Worm (Caenorhabditis elegans) whole organism, L1 larva: ENCODE measurements around the gene asp-1.
A peak's percentile ranks its signal among the peaks of the same experiment; 100 is the strongest.

Source experiments
- C04F5.9 ChIP-seq: sonication (generic microtip); optimal IDR thresholded peaks from 2 replicates; lab custom pipeline; 2016; ENCODE audit warnings: missing genetic modification characterization, missing compliant biosample characterization
- C16A3.4 ChIP-seq: fragments of 150-350 bp; optimal IDR thresholded peaks from 2 replicates; lab custom pipeline; 2014; ENCODE audit warnings: missing biosample characterization, missing genetic modification characterization
- F16B12.6 ChIP-seq: fragments of 150-350 bp; optimal IDR thresholded peaks from 2 replicates; lab custom pipeline; 2014; ENCODE audit warnings: missing biosample characterization, missing genetic modification characterization
- aha-1 ChIP-seq: fragments of 150-350 bp; optimal IDR thresholded peaks from 2 replicates; lab custom pipeline; 2014; ENCODE audit warnings: missing biosample characterization, missing genetic modification characterization
- aly-2 ChIP-seq: fragments of 150-350 bp; optimal IDR thresholded peaks from 2 replicates; lab custom pipeline; 2014; ENCODE audit warnings: missing biosample characterization, missing genetic modification characterization
- ama-1 ChIP-seq: fragments of 150-350 bp; optimal IDR thresholded peaks from 2 replicates; lab custom pipeline; 2014
- ceh-63 ChIP-seq: fragments of 200-800 bp; sonication (Bioruptor generic); optimal IDR thresholded peaks from 2 replicates; lab custom pipeline; 2018; ENCODE audit warnings: mild to moderate bottlenecking, missing genetic modification characterization, missing compliant biosample characterization
- ceh-8 ChIP-seq: fragments of 200-800 bp; sonication (Bioruptor generic); optimal IDR thresholded peaks from 2 replicates; lab custom pipeline; 2018; ENCODE audit warnings: mild to moderate bottlenecking, missing genetic modification characterization, moderate library complexity, missing compliant biosample characterization
- ceh-82 ChIP-seq, 3 experiments: fragments of 150-350 bp in 1 of 3; sonication (generic microtip) in 2 of 3; optimal IDR thresholded peaks; 2 replicates each; lab custom pipeline; 2014 to 2017; ENCODE audit warnings: missing biosample characterization in 3 of 3, missing genetic modification characterization in 3 of 3
- ceh-88 ChIP-seq: fragments of 200-800 bp; sonication (Bioruptor generic); IDR thresholded peaks from 2 replicates; pipeline ENCODE4 v1.3.6; 2022; ENCODE audit warnings: missing genetic modification characterization, missing compliant biosample characterization
- dpl-1 ChIP-seq, 3 experiments: fragments of 150-350 bp in 2 of 3; sonication (generic microtip) in 1 of 3; optimal IDR thresholded peaks; 2 replicates each; lab custom pipeline; 2014 to 2017; ENCODE audit warnings: missing biosample characterization in 3 of 3, missing genetic modification characterization in 3 of 3, missing genetic modification reagents in 3 of 3
- efl-1 ChIP-seq, 4 experiments: fragments of 150-350 bp; optimal IDR thresholded peaks in 3 of 4; peaks in 1 of 4; 1 replicate in 1 of 4; 2 replicates in 3 of 4; lab custom pipeline; 2014; ENCODE audit warnings: missing biosample characterization in 2 of 4, missing genetic modification characterization in 2 of 4, missing genetic modification reagents in 2 of 4
- egl-13 ChIP-seq: sonication (generic microtip); optimal IDR thresholded peaks from 2 replicates; lab custom pipeline; 2016; ENCODE audit warnings: missing genotype, missing genetic modification reagents, missing genetic modification characterization, missing compliant biosample characterization
- egl-27 ChIP-seq, 2 experiments: fragments of 150-350 bp in 1 of 2; sonication (generic microtip); optimal IDR thresholded peaks; 3 replicates each; lab custom pipeline; 2017 to 2018; ENCODE audit warnings: missing biosample characterization in 2 of 2, missing genetic modification characterization in 2 of 2, missing genetic modification reagents in 2 of 2
- fkh-10 ChIP-seq: sonication (generic microtip); optimal IDR thresholded peaks from 2 replicates; lab custom pipeline; 2017; ENCODE audit warnings: missing biosample characterization, missing genetic modification reagents, missing genetic modification characterization
- fkh-4 ChIP-seq: sonication (generic microtip); optimal IDR thresholded peaks from 2 replicates; lab custom pipeline; 2016; ENCODE audit warnings: missing compliant biosample characterization, missing genetic modification characterization, borderline replicate concordance
- fkh-8 ChIP-seq: sonication (generic microtip); optimal IDR thresholded peaks from 2 replicates; lab custom pipeline; 2016; ENCODE audit warnings: mild to moderate bottlenecking, missing genetic modification characterization, missing compliant biosample characterization
- grh-1 ChIP-seq: fragments of 200-800 bp; sonication (Bioruptor generic); IDR thresholded peaks from 2 replicates; pipeline ENCODE4 v1.3.6; 2022; ENCODE audit warnings: missing genetic modification reagents, missing genetic modification characterization, missing compliant biosample characterization
- hlh-17 ChIP-seq: fragments of 200-800 bp; sonication (Bioruptor generic); optimal IDR thresholded peaks from 2 replicates; lab custom pipeline; 2018; ENCODE audit warnings: missing genetic modification characterization, mild to moderate bottlenecking, missing compliant biosample characterization, moderate library complexity, borderline replicate concordance
- hpl-2 ChIP-seq: fragments of 150-350 bp; optimal IDR thresholded peaks from 2 replicates; lab custom pipeline; 2014; ENCODE audit warnings: missing biosample characterization, missing genetic modification reagents, missing genetic modification characterization
- isw-1 ChIP-seq: fragments of 200-800 bp; sonication (Bioruptor generic); IDR thresholded peaks from 2 replicates; pipeline ENCODE4 v1.3.6; 2022; ENCODE audit warnings: missing genetic modification characterization, missing compliant biosample characterization
- jun-1 ChIP-seq: fragments of 150-350 bp; optimal IDR thresholded peaks from 2 replicates; lab custom pipeline; 2014; ENCODE audit warnings: missing biosample characterization, missing genetic modification reagents, missing genetic modification characterization
- lin-14 ChIP-seq: fragments of 200-800 bp; sonication (Bioruptor generic); optimal IDR thresholded peaks from 2 replicates; lab custom pipeline; 2018; ENCODE audit warnings: mild to moderate bottlenecking, missing genetic modification characterization, moderate library complexity, missing compliant biosample characterization
- lin-15B ChIP-seq: fragments of 150-350 bp; sonication (generic microtip); optimal IDR thresholded peaks from 3 replicates; lab custom pipeline; 2014; ENCODE audit warnings: missing biosample characterization, missing genetic modification characterization
- lin-35 ChIP-seq, 2 experiments: fragments of 150-350 bp; optimal IDR thresholded peaks; 2 replicates each; lab custom pipeline; 2014; ENCODE audit warnings: missing biosample characterization in 2 of 2, missing genetic modification characterization in 2 of 2, missing genetic modification reagents in 2 of 2
- lir-3 ChIP-seq: sonication (generic microtip); optimal IDR thresholded peaks from 2 replicates; lab custom pipeline; 2016; ENCODE audit warnings: mild to moderate bottlenecking, missing genetic modification characterization, moderate library complexity, missing compliant biosample characterization; ENCODE audit not compliant: poor library complexity
- lsy-2 ChIP-seq, 2 experiments: fragments of 150-350 bp; optimal IDR thresholded peaks; 2 replicates each; lab custom pipeline; 2014; ENCODE audit warnings: missing biosample characterization in 2 of 2, missing genetic modification characterization in 2 of 2
- nhr-11 ChIP-seq: fragments of 150-350 bp; optimal IDR thresholded peaks from 2 replicates; lab custom pipeline; 2014; ENCODE audit warnings: missing biosample characterization, missing genetic modification characterization
- nhr-12 ChIP-seq: sonication (generic microtip); optimal IDR thresholded peaks from 2 replicates; lab custom pipeline; 2017; ENCODE audit warnings: missing biosample characterization, missing genetic modification characterization
- nhr-19 ChIP-seq: fragments of 200-800 bp; sonication (Bioruptor generic); conservative IDR thresholded peaks from 2 replicates; pipeline ENCODE4 v1.3.6; 2022; ENCODE audit warnings: missing genetic modification characterization, missing compliant biosample characterization
- nhr-20 ChIP-seq: sonication (generic microtip); optimal IDR thresholded peaks from 2 replicates; lab custom pipeline; 2016; ENCODE audit warnings: mild to moderate bottlenecking, missing genetic modification characterization, missing compliant biosample characterization
- nhr-237 ChIP-seq: fragments of 150-350 bp; optimal IDR thresholded peaks from 2 replicates; lab custom pipeline; 2014; ENCODE audit warnings: missing biosample characterization, missing genetic modification characterization
- nhr-28 ChIP-seq: fragments of 150-350 bp; optimal IDR thresholded peaks from 2 replicates; lab custom pipeline; 2014; ENCODE audit warnings: missing biosample characterization, missing genetic modification characterization
- nhr-47 ChIP-seq: sonication (generic microtip); optimal IDR thresholded peaks from 2 replicates; lab custom pipeline; 2016; ENCODE audit warnings: mild to moderate bottlenecking, missing genetic modification characterization, moderate library complexity, missing compliant biosample characterization
- nhr-71 ChIP-seq: sonication (generic microtip); optimal IDR thresholded peaks from 2 replicates; lab custom pipeline; 2016; ENCODE audit warnings: mild to moderate bottlenecking, missing genetic modification characterization, moderate library complexity, missing compliant biosample characterization
- nhr-76 ChIP-seq: sonication (generic microtip); optimal IDR thresholded peaks from 2 replicates; lab custom pipeline; 2017; ENCODE audit warnings: missing biosample characterization, missing genetic modification characterization
- nhr-77 ChIP-seq: fragments of 150-350 bp; optimal IDR thresholded peaks from 2 replicates; lab custom pipeline; 2014; ENCODE audit warnings: missing biosample characterization, missing genetic modification characterization
- nhr-84 ChIP-seq: sonication (generic microtip); optimal IDR thresholded peaks from 2 replicates; lab custom pipeline; 2017; ENCODE audit warnings: missing biosample characterization, missing genetic modification characterization
- nhr-85 ChIP-seq: sonication (generic microtip); peaks from one replicate; lab custom pipeline; 2016; ENCODE audit warnings: missing genetic modification characterization, inconsistent platforms, missing compliant biosample characterization
- pqm-1 ChIP-seq: sonication (generic microtip); optimal IDR thresholded peaks from 3 replicates; lab custom pipeline; 2017; ENCODE audit warnings: missing biosample characterization, missing genetic modification characterization
- rnt-1 ChIP-seq: sonication (generic microtip); optimal IDR thresholded peaks from 2 replicates; lab custom pipeline; 2016; ENCODE audit warnings: mild to moderate bottlenecking, missing genetic modification characterization, moderate library complexity, missing compliant biosample characterization
- snpc-4 ChIP-seq: fragments of 150-350 bp; optimal IDR thresholded peaks from 2 replicates; lab custom pipeline; 2014; ENCODE audit warnings: missing biosample characterization, missing genetic modification characterization
- sptf-1 ChIP-seq: fragments of 150-350 bp; optimal IDR thresholded peaks from 2 replicates; lab custom pipeline; 2014; ENCODE audit warnings: missing biosample characterization, missing genetic modification characterization
- sup-37 ChIP-seq: fragments of 200-800 bp; sonication (Bioruptor generic); optimal IDR thresholded peaks from 2 replicates; lab custom pipeline; 2018; ENCODE audit warnings: mild to moderate bottlenecking, missing genetic modification characterization, missing compliant biosample characterization
- swsn-7 ChIP-seq: sonication (generic microtip); optimal IDR thresholded peaks from 2 replicates; lab custom pipeline; 2016; ENCODE audit warnings: missing genetic modification characterization, missing compliant biosample characterization
- tbx-2 ChIP-seq: sonication (generic microtip); optimal IDR thresholded peaks from 2 replicates; lab custom pipeline; 2016; ENCODE audit warnings: missing genetic modification characterization, missing compliant biosample characterization
- tlp-1 ChIP-seq: fragments of 150-350 bp; optimal IDR thresholded peaks from 2 replicates; lab custom pipeline; 2014; ENCODE audit warnings: missing biosample characterization, missing genetic modification characterization
- unc-130 ChIP-seq: fragments of 150-350 bp; optimal IDR thresholded peaks from 2 replicates; lab custom pipeline; 2017; ENCODE audit warnings: missing biosample characterization, missing genetic modification characterization, inconsistent platforms
- unc-30 ChIP-seq: sonication (generic microtip); optimal IDR thresholded peaks from 2 replicates; lab custom pipeline; 2017; ENCODE audit warnings: missing biosample characterization, missing genetic modification characterization
- unc-86 ChIP-seq: sonication (generic microtip); optimal IDR thresholded peaks from 2 replicates; lab custom pipeline; 2016; ENCODE audit warnings: missing genetic modification characterization, missing compliant biosample characterization
- vab-15 ChIP-seq: sonication (generic microtip); optimal IDR thresholded peaks from 2 replicates; lab custom pipeline; 2017; ENCODE audit warnings: missing genotype, mild to moderate bottlenecking, missing genetic modification characterization, missing compliant biosample characterization
- xbp-1 ChIP-seq: sonication (generic microtip); optimal IDR thresholded peaks from 2 replicates; lab custom pipeline; 2016; ENCODE audit warnings: missing genetic modification characterization, missing compliant biosample characterization
- zag-1 ChIP-seq: fragments of 150-350 bp; optimal IDR thresholded peaks from 2 replicates; lab custom pipeline; 2014; ENCODE audit warnings: missing biosample characterization, missing genetic modification characterization
- zip-4 ChIP-seq: fragments of 200-800 bp; sonication (Bioruptor generic); optimal IDR thresholded peaks from 2 replicates; lab custom pipeline; 2018; ENCODE audit warnings: mild to moderate bottlenecking, missing genetic modification characterization, moderate library complexity, missing compliant biosample characterization

Gene asp-1

ce11 chrV:19001016-19001415 is 49.5 kb downstream of the asp-1 start, which contains the start of gene Y39B6A.34 (continued):
- TF ChIP-seq ceh-88 (no peak), nhr-85 (no peak), dpl-1 (GFP tag; optimal IDR thresholded peaks at IDR 0.05; lab: Kevin White, UChicago) (peak in 2 of 3 experiments; percentile 11 to 32), nhr-12 (tag; lab: Kevin White, UChicago) (no peak), tbx-2 (tag; lab: Kevin White, UChicago) (peak; percentile 15), efl-1 (optimal IDR thresholded peaks at IDR 0.05; lab: Kevin White, UChicago) (peak; percentile 2 to 40), efl-1 (GFP tag; optimal IDR thresholded peaks at IDR 0.05 in 1 of 2; lab: Kevin White, UChicago) (peak; percentile 31 to 76), nhr-19 (GFP tag; lab: Robert Waterston, UW) (peak; percentile 52), nhr-28 (tag; lab: Kevin White, UChicago) (no peak), lin-14 (no peak), lin-15B (no peak), zip-4 (GFP tag; lab: Kevin White, UChicago) (no peak), aly-2 (tag; lab: Kevin White, UChicago) (no peak), snpc-4 (tag; lab: Kevin White, UChicago) (no peak), C16A3.4 (tag; lab: Kevin White, UChicago) (peak; percentile 1), vab-15 (no peak), nhr-84 (tag; lab: Kevin White, UChicago) (no peak), fkh-8 (no peak), fkh-4 (no peak), lin-35 (GFP tag; optimal IDR thresholded peaks at IDR 0.05; lab: Kevin White, UChicago) (peak in 1 of 2 experiments; percentile 30), hlh-17 (GFP tag; lab: Kevin White, UChicago) (no peak), pqm-1 (tag; lab: Kevin White, UChicago) (no peak), isw-1 (GFP tag; lab: Robert Waterston, UW) (no peak), xbp-1 (no peak), nhr-76 (tag; lab: Kevin White, UChicago) (no peak), aha-1 (tag; lab: Kevin White, UChicago) (no peak), egl-13 (tag; lab: Kevin White, UChicago) (no peak), nhr-71 (tag; lab: Kevin White, UChicago) (peak; percentile 45), ceh-63 (GFP tag; lab: Kevin White, UChicago) (no peak), tlp-1 (tag; lab: Kevin White, UChicago) (no peak), ama-1 (lab: Kevin White, UChicago) (no peak), F16B12.6 (tag; lab: Kevin White, UChicago) (no peak), grh-1 (no peak), ceh-8 (GFP tag; lab: Kevin White, UChicago) (no peak), nhr-77 (no peak), lsy-2 (tag; optimal IDR thresholded peaks at IDR 0.05; lab: Kevin White, UChicago) (peak; percentile 11 to 48), lir-3 (no peak), nhr-237 (tag; lab: Kevin White, UChicago) (no peak), zag-1 (no peak), jun-1 (tag; lab: Kevin White, UChicago) (no peak), unc-130 (tag; lab: Kevin White, UChicago) (no peak), unc-30 (tag; lab: Kevin White, UChicago) (no peak), fkh-10 (GFP tag; lab: Kevin White, UChicago) (no peak), swsn-7 (tag; lab: Kevin White, UChicago) (peak; percentile 36), ceh-82 (tag; optimal IDR thresholded peaks at IDR 0.05; lab: Kevin White, UChicago) (peak in 1 of 3 experiments; percentile 46), sup-37 (no peak), rnt-1 (no peak), nhr-47 (tag; lab: Kevin White, UChicago) (no peak), egl-27 (tag; optimal IDR thresholded peaks at IDR 0.05; lab: Kevin White, UChicago) (no peak), unc-86 (no peak), nhr-20 (tag; lab: Kevin White, UChicago) (no peak), nhr-11 (tag; lab: Kevin White, UChicago) (no peak), hpl-2 (GFP tag; lab: Kevin White, UChicago) (no peak), C04F5.9 (tag; lab: Kevin White, UChicago) (no peak), sptf-1 (tag; lab: Kevin White, UChicago) (no peak)
